Worm (Caenorhabditis elegans): ENCODE data around the gene prx-2.

DNA sequence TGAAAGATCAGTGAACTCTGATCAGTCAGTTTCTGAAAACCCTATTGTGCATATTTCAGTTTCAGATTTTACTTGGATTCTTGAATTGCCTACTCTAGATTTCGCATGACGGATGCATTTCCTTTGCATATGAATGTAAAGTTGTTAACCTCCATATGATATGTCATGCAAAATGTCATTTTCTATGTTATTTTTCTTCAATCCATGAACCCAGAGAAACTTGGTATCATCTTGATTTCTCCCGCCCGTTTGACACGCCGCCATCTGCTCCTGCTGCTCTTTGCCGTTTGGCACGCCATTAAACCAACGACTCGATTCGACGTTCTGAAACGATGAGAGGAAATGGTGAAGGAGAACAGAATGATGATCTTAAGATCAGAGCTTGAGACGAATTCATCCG, 6.4 kb downstream of the prx-2 start:
- TF ChIP-seq fos-1 (tag; optimal IDR thresholded peaks at IDR 0.05) = no peak
- no peak for TF ChIP-seq mab-5 (tag; optimal IDR thresholded peaks at IDR 0.05)
- no peak for TF ChIP-seq C34F6.9 (tag; optimal IDR thresholded peaks at IDR 0.05)
- TF ChIP-seq egl-27 (tag; optimal IDR thresholded peaks at IDR 0.05) = no peak
- no peak for TF ChIP-seq elt-1 (tag; optimal IDR thresholded peaks at IDR 0.05)
- TF ChIP-seq nhr-23 (tag; optimal IDR thresholded peaks at IDR 0.05) = no peak
- TF ChIP-seq lin-39 (tag; optimal IDR thresholded peaks at IDR 0.05) = no peak
